Fruit fly (Drosophila melanogaster): ENCODE measurements around the gene dsx-c73A.

Gene dsx-c73A

dm6 chr3L:16433556-16433955, 18.2 kb downstream of the dsx-c73A start:
- TF ChIP-seq CG8478 (optimal IDR thresholded peaks at IDR 0.05), result no peak
- TF ChIP-seq CTCF (optimal IDR thresholded peaks at IDR 0.05), result no peak

dm6 chr3L:16431056-16431455, 20.7 kb downstream of the dsx-c73A start:
- TF ChIP-seq CTCF (optimal IDR thresholded peaks at IDR 0.05), result no peak
- no peak for TF ChIP-seq CG8478 (optimal IDR thresholded peaks at IDR 0.05)

- TF ChIP-seq CG8478 (optimal IDR thresholded peaks at IDR 0.05), result no peak
- TF ChIP-seq CTCF (optimal IDR thresholded peaks at IDR 0.05), result no peak
Measured at dm6 chr3L:16429451-16429850, 22.3 kb downstream of the dsx-c73A start.

- TF ChIP-seq CG8478 (optimal IDR thresholded peaks at IDR 0.05), result no peak
- TF ChIP-seq CTCF (optimal IDR thresholded peaks at IDR 0.05), result no peak
Measured at dm6 chr3L:16419059-16419773, 32.5 kb downstream of the dsx-c73A start, which contains the start of the genes TyrRS and CG33158. TyrRS (minus strand) TSS chr3L:16419302. CG33158 (plus strand) TSS chr3L:16419597.

dm6 chr3L:16417024-16417423, 34.7 kb downstream of the dsx-c73A start, which contains the start of gene GluRS-m:
GluRS-m (minus strand) TSS chr3L:16417177.
- no peak for TF ChIP-seq CTCF (optimal IDR thresholded peaks at IDR 0.05)
- no peak for TF ChIP-seq CG8478 (optimal IDR thresholded peaks at IDR 0.05)

dm6 chr3L:16412394-16412950, 39.3 kb downstream of the dsx-c73A start, which contains the start of gene Serinc:
Serinc (plus strand) TSS chr3L:16412722.
- TF ChIP-seq CTCF (optimal IDR thresholded peaks at IDR 0.05), result peak; percentile 68 to 92
- no peak for TF ChIP-seq CG8478 (optimal IDR thresholded peaks at IDR 0.05)

dm6 chr3L:16411566-16411965, 40.2 kb downstream of the dsx-c73A start, which contains the start of gene fax:
fax (minus strand) TSS chr3L:16411828.
- TF ChIP-seq CTCF (optimal IDR thresholded peaks at IDR 0.05) (peak in 1 of 2 experiments; percentile 60), CG8478 (optimal IDR thresholded peaks at IDR 0.05) (no peak)

dm6 chr3L:16410234-16411119, 41.3 kb downstream of the dsx-c73A start:
- no peak for TF ChIP-seq CG8478 (optimal IDR thresholded peaks at IDR 0.05)
- no peak for TF ChIP-seq CTCF (optimal IDR thresholded peaks at IDR 0.05)

dm6 chr3L:16409440-16410233, 42.1 kb downstream of the dsx-c73A start:
- TF ChIP-seq CG8478 (optimal IDR thresholded peaks at IDR 0.05), result no peak
- no peak for TF ChIP-seq CTCF (optimal IDR thresholded peaks at IDR 0.05)

dm6 chr3L:16408609-16409439, 42.9 kb downstream of the dsx-c73A start:
- no peak for TF ChIP-seq CTCF (optimal IDR thresholded peaks at IDR 0.05)
- TF ChIP-seq CG8478 (optimal IDR thresholded peaks at IDR 0.05), result no peak

- TF ChIP-seq CG8478 (optimal IDR thresholded peaks at IDR 0.05), result no peak
- TF ChIP-seq CTCF (optimal IDR thresholded peaks at IDR 0.05), result peak; percentile 87 to 92
Measured at dm6 chr3L:16407815-16408608, 43.7 kb downstream of the dsx-c73A start.

- TF ChIP-seq CG8478 (optimal IDR thresholded peaks at IDR 0.05), result no peak
- no peak for TF ChIP-seq CTCF (optimal IDR thresholded peaks at IDR 0.05)
Measured at dm6 chr3L:16402253-16402652, 49.5 kb downstream of the dsx-c73A start.

dm6 chr3L:16400175-16400574, 51.6 kb downstream of the dsx-c73A start, which contains the start of gene CG44836:
CG44836 (minus strand) TSS chr3L:16400275.
- no peak for TF ChIP-seq CTCF (optimal IDR thresholded peaks at IDR 0.05)
- no peak for TF ChIP-seq CG8478 (optimal IDR thresholded peaks at IDR 0.05)

All from S2 (cell line).